Worm (Caenorhabditis elegans) whole organism, midembryonic: ENCODE data around the gene ZK380.2.

Experiments
- T22C8.4 ChIP-seq: fragments of 200-800 bp; sonication (Bioruptor generic); IDR thresholded peaks from 2 replicates; pipeline ENCODE4 v1.3.6; 2022; ENCODE audit warnings: missing genetic modification characterization, missing compliant biosample characterization
- cog-1 ChIP-seq: sonication (generic microtip); optimal IDR thresholded peaks from 2 replicates; lab custom pipeline; 2016; ENCODE audit warnings: missing genetic modification characterization, missing compliant biosample characterization
- flt-1 ChIP-seq: fragments of 200-800 bp; sonication (Bioruptor generic); IDR thresholded peaks from 2 replicates; pipeline ENCODE4 v1.3.6; 2022; ENCODE audit warnings: missing genetic modification characterization, missing compliant biosample characterization
- klf-2 ChIP-seq: fragments of 200-800 bp; sonication (Bioruptor generic); conservative IDR thresholded peaks from 2 replicates; pipeline ENCODE4 v1.3.6; 2022; ENCODE audit warnings: missing genetic modification reagents, missing genetic modification characterization, missing compliant biosample characterization
- med-1 ChIP-seq: sonication (generic microtip); optimal IDR thresholded peaks from 2 replicates; lab custom pipeline; 2017; ENCODE audit warnings: missing genetic modification characterization, mild to moderate bottlenecking, missing compliant biosample characterization, antibody characterized with exemption, missing genetic modification reagents; ENCODE audit not compliant: insufficient read depth
- ref-1 ChIP-seq: fragments of 200-800 bp; sonication (Bioruptor generic); conservative IDR thresholded peaks from 2 replicates; pipeline ENCODE4 v1.3.6; 2022; ENCODE audit warnings: missing genetic modification reagents, missing genetic modification characterization, missing compliant biosample characterization
- tab-1 ChIP-seq: fragments of 200-800 bp; sonication (Bioruptor generic); IDR thresholded peaks from 2 replicates; pipeline ENCODE4 v1.3.6; 2022; ENCODE audit warnings: missing genetic modification characterization, missing compliant biosample characterization
- ztf-23 ChIP-seq: fragments of 200-800 bp; sonication (Bioruptor generic); IDR thresholded peaks from 2 replicates; pipeline ENCODE4 v1.3.6; 2022; ENCODE audit warnings: missing genetic modification reagents, missing genetic modification characterization, missing compliant biosample characterization
- ztf-29 ChIP-seq: fragments of 200-800 bp; sonication (Bioruptor generic); IDR thresholded peaks from 2 replicates; pipeline ENCODE4 v1.3.6; 2022; ENCODE audit warnings: missing genetic modification reagents, missing genetic modification characterization, missing compliant biosample characterization

The ZK380.2 gene

ce11 chrX:1675879-1676278, 44.6 kb downstream of the ZK380.2 start:
- TF ChIP-seq klf-2 (GFP tag; lab: Robert Waterston, UW) = no peak
- no peak for TF ChIP-seq ref-1
- TF ChIP-seq ztf-23 (GFP tag; lab: Robert Waterston, UW) = no peak
- no peak for TF ChIP-seq T22C8.4 (GFP tag; lab: Robert Waterston, UW)
- TF ChIP-seq flt-1 (GFP tag; lab: Robert Waterston, UW) = no peak
- TF ChIP-seq cog-1 (tag; lab: Kevin White, UChicago) = no peak
- no peak for TF ChIP-seq tab-1 (GFP tag; lab: Robert Waterston, UW)
- TF ChIP-seq ztf-29 = no peak
- TF ChIP-seq med-1 (GFP tag; lab: Kevin White, UChicago) = no peak

- no peak for TF ChIP-seq ref-1
- TF ChIP-seq T22C8.4 (GFP tag; lab: Robert Waterston, UW) = no peak
- TF ChIP-seq ztf-23 (GFP tag; lab: Robert Waterston, UW) = no peak
- no peak for TF ChIP-seq klf-2 (GFP tag; lab: Robert Waterston, UW)
- TF ChIP-seq cog-1 (tag; lab: Kevin White, UChicago) = no peak
- TF ChIP-seq ztf-29 = no peak
- TF ChIP-seq tab-1 (GFP tag; lab: Robert Waterston, UW) = no peak
- TF ChIP-seq med-1 (GFP tag; lab: Kevin White, UChicago) = no peak
These were observed 46.8 kb downstream of the ZK380.2 start, which contains the start of gene fbxa-170 for ce11 chrX:1678021-1678420. Gene fbxa-170 (minus strand): TSS chrX:1678121.

- TF ChIP-seq klf-2 (GFP tag; lab: Robert Waterston, UW) (no peak), ztf-23 (GFP tag; lab: Robert Waterston, UW) (no peak), med-1 (GFP tag; lab: Kevin White, UChicago) (no peak), ztf-29 (no peak), tab-1 (GFP tag; lab: Robert Waterston, UW) (no peak), ref-1 (no peak), flt-1 (GFP tag; lab: Robert Waterston, UW) (no peak), cog-1 (tag; lab: Kevin White, UChicago) (no peak), T22C8.4 (GFP tag; lab: Robert Waterston, UW) (no peak)
These were observed 51.3 kb downstream of the ZK380.2 start, which contains the start of gene meg-4 for ce11 chrX:1682558-1682957. Gene meg-4 (plus strand): TSS chrX:1682954.
